Fruit fly (Drosophila melanogaster) whole organism, wandering third instar larva: Measurements from ENCODE around the gene CG34293.

ENCODE experiments used
- CG32264 ChIP-seq: fragments of 200-800 bp; sonication (Bioruptor generic); optimal IDR thresholded peaks from 2 replicates; lab custom pipeline; 2016; ENCODE audit warnings: missing biosample characterization, missing genetic modification characterization
- CG9705 ChIP-seq: fragments of 200-800 bp; sonication (Bioruptor generic); optimal IDR thresholded peaks from 2 replicates; lab custom pipeline; 2018; ENCODE audit warnings: missing biosample characterization, mild to moderate bottlenecking, missing genetic modification characterization
- CrebA ChIP-seq: fragments of 200-800 bp; sonication (Bioruptor generic); optimal IDR thresholded peaks from 2 replicates; lab custom pipeline; 2016; ENCODE audit warnings: missing biosample characterization, mild to moderate bottlenecking, missing genetic modification characterization, borderline replicate concordance
- Dfd ChIP-seq: fragments of >200 bp; optimal IDR thresholded peaks from 2 replicates; lab custom pipeline; 2017; ENCODE audit warnings: missing biosample characterization, missing genetic modification characterization
- Dif ChIP-seq: fragments of 200-275, 200-300 bp; sonication (Bioruptor generic); optimal IDR thresholded peaks from 2 replicates; lab custom pipeline; 2018; ENCODE audit warnings: missing biosample characterization, missing genetic modification characterization; ENCODE audit not compliant: partially characterized antibody
- GATAd ChIP-seq: sonication (Bioruptor generic); optimal IDR thresholded peaks from 2 replicates; lab custom pipeline; 2016; ENCODE audit warnings: missing biosample characterization, missing genetic modification characterization
- HLH106 ChIP-seq: fragments of 200-800 bp; optimal IDR thresholded peaks from 3 replicates; lab custom pipeline; 2019; ENCODE audit warnings: missing biosample characterization, mild to moderate bottlenecking, missing genetic modification characterization, moderate library complexity
- Hnf4 ChIP-seq: fragments of 200-800 bp; sonication (Bioruptor generic); optimal IDR thresholded peaks from 2 replicates; lab custom pipeline; 2016; ENCODE audit warnings: missing biosample characterization, mild to moderate bottlenecking, missing genetic modification characterization
- Hr78 ChIP-seq: fragments of >200 bp; optimal IDR thresholded peaks from 2 replicates; lab custom pipeline; 2017; ENCODE audit warnings: missing biosample characterization, missing genetic modification characterization
- Jra ChIP-seq: sonication (Bioruptor generic); optimal IDR thresholded peaks from 2 replicates; lab custom pipeline; 2016; ENCODE audit warnings: missing biosample characterization, missing genetic modification characterization
- Mio ChIP-seq: sonication (Bioruptor generic); optimal IDR thresholded peaks from 2 replicates; lab custom pipeline; 2016; ENCODE audit warnings: missing biosample characterization, missing genetic modification characterization
- Myc ChIP-seq: fragments of >200 bp; optimal IDR thresholded peaks from 2 replicates; lab custom pipeline; 2017
- OdsH ChIP-seq: fragments of 200-800 bp; sonication (Bioruptor generic); optimal IDR thresholded peaks from 2 replicates; lab custom pipeline; 2016; ENCODE audit warnings: missing biosample characterization, mild to moderate bottlenecking, missing genetic modification characterization
- Rel ChIP-seq, 2 experiments: fragments of 200-800 bp; sonication (Bioruptor generic) in 1 of 2; optimal IDR thresholded peaks; 2 replicates in 1 of 2; 3 replicates in 1 of 2; lab custom pipeline; 2016 to 2019; ENCODE audit warnings: mild to moderate bottlenecking in 2 of 2, missing biosample characterization in 2 of 2, missing genetic modification characterization in 2 of 2, moderate library complexity in 1 of 2
- Sp1 ChIP-seq: fragments of 200-800 bp; sonication (Bioruptor generic); optimal IDR thresholded peaks from 3 replicates; lab custom pipeline; 2019; ENCODE audit warnings: missing biosample characterization, mild to moderate bottlenecking, missing genetic modification characterization, moderate library complexity
- br ChIP-seq: fragments of 200-800 bp; sonication (Bioruptor generic); optimal IDR thresholded peaks from 2 replicates; lab custom pipeline; 2016; ENCODE audit warnings: missing biosample characterization, missing genetic modification characterization
- brk ChIP-seq: fragments of 200-800 bp; sonication (Bioruptor generic); optimal IDR thresholded peaks from 2 replicates; lab custom pipeline; 2016; ENCODE audit warnings: missing biosample characterization, mild to moderate bottlenecking, missing genetic modification characterization
- dmrt93B ChIP-seq: fragments of 200-800 bp; sonication (Bioruptor generic); optimal IDR thresholded peaks from 2 replicates; lab custom pipeline; 2018; ENCODE audit warnings: missing biosample characterization, mild to moderate bottlenecking, missing genetic modification characterization
- dsf ChIP-seq: sonication (Bioruptor generic); optimal IDR thresholded peaks from 2 replicates; lab custom pipeline; 2016; ENCODE audit warnings: missing biosample characterization, missing genetic modification characterization, borderline replicate concordance
- ey ChIP-seq: fragments of 200-800 bp; sonication (Bioruptor generic); optimal IDR thresholded peaks from 2 replicates; lab custom pipeline; 2016; ENCODE audit warnings: missing biosample characterization, missing genetic modification characterization
- foxo ChIP-seq, 2 experiments: fragments of 200-800 bp; sonication (Bioruptor generic); optimal IDR thresholded peaks; 2 replicates in 1 of 2; 3 replicates in 1 of 2; lab custom pipeline; 2016 to 2017; ENCODE audit warnings: missing biosample characterization in 2 of 2, missing genetic modification characterization in 2 of 2
- fru ChIP-seq: fragments of 200-800 bp; sonication (Bioruptor generic); optimal IDR thresholded peaks from 3 replicates; lab custom pipeline; 2016; ENCODE audit warnings: missing biosample characterization, mild to moderate bottlenecking, missing genetic modification characterization
- h ChIP-seq: fragments of 200-800 bp; sonication (Bioruptor generic); optimal IDR thresholded peaks from 3 replicates; lab custom pipeline; 2016; ENCODE audit warnings: missing biosample characterization, mild to moderate bottlenecking, missing genetic modification characterization
- jim ChIP-seq: fragments of 175-275, 200-325 bp; sonication (Bioruptor generic); optimal IDR thresholded peaks from 2 replicates; lab custom pipeline; 2016; ENCODE audit warnings: missing biosample characterization, mild to moderate bottlenecking, missing genetic modification characterization
- lola ChIP-seq: fragments of >200 bp; optimal IDR thresholded peaks from 2 replicates; lab custom pipeline; 2017; ENCODE audit warnings: missing biosample characterization, missing genetic modification characterization
- pan ChIP-seq: fragments of >200 bp; optimal IDR thresholded peaks from 2 replicates; lab custom pipeline; 2017
- psq ChIP-seq: fragments of 200-800 bp; sonication (Bioruptor generic); optimal IDR thresholded peaks from 3 replicates; lab custom pipeline; 2017; ENCODE audit warnings: missing biosample characterization, mild to moderate bottlenecking, missing genetic modification characterization, moderate library complexity
- rgr ChIP-seq: fragments of 200-800 bp; sonication (Bioruptor generic); optimal IDR thresholded peaks from 3 replicates; lab custom pipeline; 2016; ENCODE audit warnings: missing biosample characterization, mild to moderate bottlenecking, missing genetic modification characterization
- sage ChIP-seq: fragments of 200-800 bp; sonication (Bioruptor generic); optimal IDR thresholded peaks from 2 replicates; lab custom pipeline; 2016; ENCODE audit warnings: missing biosample characterization, mild to moderate bottlenecking, missing genetic modification characterization
- sv ChIP-seq: fragments of 200-800 bp; sonication (Bioruptor generic); optimal IDR thresholded peaks from 3 replicates; lab custom pipeline; 2016; ENCODE audit warnings: missing biosample characterization, missing genetic modification characterization
- tai ChIP-seq: sonication (Bioruptor generic); optimal IDR thresholded peaks from 2 replicates; lab custom pipeline; 2016; ENCODE audit warnings: missing biosample characterization, missing genetic modification characterization
- usp ChIP-seq: fragments of >200 bp; optimal IDR thresholded peaks from 2 replicates; lab custom pipeline; 2017; ENCODE audit warnings: missing biosample characterization, missing genetic modification characterization
- woc ChIP-seq: sonication (Bioruptor generic); optimal IDR thresholded peaks from 2 replicates; lab custom pipeline; 2016; ENCODE audit warnings: missing biosample characterization, mild to moderate bottlenecking, missing genetic modification characterization

CG34293 gene

dm6 chr3R:27135692-27136641 is 29.4 kb downstream of the CG34293 start:
- TF ChIP-seq HLH106 (tag; lab: Kevin White, UChicago): no peak
- TF ChIP-seq ey: peak; percentile 4
- TF ChIP-seq rgr (GFP tag; lab: Kevin White, UChicago): peak; percentile 55
- no peak for TF ChIP-seq Hr78 (GFP tag; lab: Kevin White, UChicago)
- TF ChIP-seq Sp1: peak; percentile 26
- TF ChIP-seq jim (GFP tag; lab: Kevin White, UChicago): no peak
- peak; percentile 30 for TF ChIP-seq psq
- TF ChIP-seq CG9705: no peak
- TF ChIP-seq Dif (GFP tag; lab: Kevin White, UChicago): no peak
- no peak for TF ChIP-seq Jra (GFP tag; lab: Kevin White, UChicago)
- TF ChIP-seq dmrt93B (GFP tag; lab: Kevin White, UChicago): peak; percentile 11
- no peak for TF ChIP-seq lola (GFP tag; lab: Kevin White, UChicago)
- TF ChIP-seq woc (GFP tag; lab: Kevin White, UChicago): no peak
- TF ChIP-seq OdsH (GFP tag; lab: Kevin White, UChicago): peak; percentile 62
- peak; percentile 36 for TF ChIP-seq h (GFP tag; lab: Kevin White, UChicago)
- TF ChIP-seq br: peak; percentile 51
- TF ChIP-seq Myc (lab: Kevin White, UChicago): no peak
- no peak for TF ChIP-seq Rel (GFP tag; optimal IDR thresholded peaks at IDR 0.05; lab: Kevin White, UChicago)
- no peak for TF ChIP-seq Rel (tag; optimal IDR thresholded peaks at IDR 0.05; lab: Kevin White, UChicago)
- TF ChIP-seq pan (lab: Kevin White, UChicago): no peak
- peak in 1 of 2 experiments; percentile 27 for TF ChIP-seq foxo (GFP tag; optimal IDR thresholded peaks at IDR 0.05; lab: Kevin White, UChicago)
- no peak for TF ChIP-seq CrebA
- TF ChIP-seq brk (GFP tag; lab: Kevin White, UChicago): no peak
- peak; percentile 38 for TF ChIP-seq fru (GFP tag; lab: Kevin White, UChicago)
- no peak for TF ChIP-seq CG32264 (GFP tag; lab: Kevin White, UChicago)
- peak; percentile 37 for TF ChIP-seq Hnf4 (GFP tag; lab: Kevin White, UChicago)
- no peak for TF ChIP-seq sage (GFP tag; lab: Kevin White, UChicago)
- no peak for TF ChIP-seq Dfd (GFP tag; lab: Kevin White, UChicago)

dm6 chr3R:27134728-27135361 is 30.5 kb downstream of the CG34293 start:
- TF ChIP-seq pan (lab: Kevin White, UChicago): no peak
- no peak for TF ChIP-seq Myc (lab: Kevin White, UChicago)
- TF ChIP-seq dsf (GFP tag; lab: Kevin White, UChicago): no peak
- no peak for TF ChIP-seq fru (GFP tag; lab: Kevin White, UChicago)
- TF ChIP-seq psq: no peak
- no peak for TF ChIP-seq tai (GFP tag; lab: Kevin White, UChicago)
- TF ChIP-seq CG9705: no peak
- TF ChIP-seq Hr78 (GFP tag; lab: Kevin White, UChicago): no peak
- no peak for TF ChIP-seq sv (GFP tag; lab: Kevin White, UChicago)
- TF ChIP-seq br: no peak

- no peak for TF ChIP-seq dsf (GFP tag; lab: Kevin White, UChicago)
- no peak for TF ChIP-seq CG32264 (GFP tag; lab: Kevin White, UChicago)
- TF ChIP-seq fru (GFP tag; lab: Kevin White, UChicago): no peak
- TF ChIP-seq tai (GFP tag; lab: Kevin White, UChicago): no peak
- no peak for TF ChIP-seq br
- TF ChIP-seq Hr78 (GFP tag; lab: Kevin White, UChicago): no peak
- no peak for TF ChIP-seq sv (GFP tag; lab: Kevin White, UChicago)
- TF ChIP-seq woc (GFP tag; lab: Kevin White, UChicago): no peak
- no peak for TF ChIP-seq HLH106 (tag; lab: Kevin White, UChicago)
- no peak for TF ChIP-seq jim (GFP tag; lab: Kevin White, UChicago)
- no peak for TF ChIP-seq Sp1
- no peak for TF ChIP-seq Mio (GFP tag; lab: Kevin White, UChicago)
- no peak for TF ChIP-seq pan (lab: Kevin White, UChicago)
- TF ChIP-seq psq: no peak
- TF ChIP-seq usp (GFP tag; lab: Kevin White, UChicago): no peak
- no peak for TF ChIP-seq GATAd (GFP tag; lab: Kevin White, UChicago)
- TF ChIP-seq CG9705: no peak
Measured at dm6 chr3R:27133992-27134391, 31.4 kb downstream of the CG34293 start.
